Worm (Caenorhabditis elegans): ENCODE measurements around the gene R10E8.8.

- TF ChIP-seq unc-62 (GFP tag; optimal IDR thresholded peaks at IDR 0.05) (no peak), nhr-12 (tag; optimal IDR thresholded peaks at IDR 0.05) (no peak), ceh-8 (GFP tag; optimal IDR thresholded peaks at IDR 0.05) (no peak), ces-1 (GFP tag; optimal IDR thresholded peaks at IDR 0.05) (no peak), fos-1 (tag; optimal IDR thresholded peaks at IDR 0.05) (no peak), ceh-90 (tag; optimal IDR thresholded peaks at IDR 0.05) (no peak), zag-1 (tag; optimal IDR thresholded peaks at IDR 0.05) (no peak), unc-86 (tag; optimal IDR thresholded peaks at IDR 0.05) (no peak), nhr-84 (tag; optimal IDR thresholded peaks at IDR 0.05) (no peak)
These were observed 4.7 kb downstream of the R10E8.8 start, which contains the start of gene R10E8.3 for ce11 chrV:18236714-18237288.
